Fruit fly (Drosophila melanogaster): ENCODE measurements around the gene GluProRS.

DNA sequence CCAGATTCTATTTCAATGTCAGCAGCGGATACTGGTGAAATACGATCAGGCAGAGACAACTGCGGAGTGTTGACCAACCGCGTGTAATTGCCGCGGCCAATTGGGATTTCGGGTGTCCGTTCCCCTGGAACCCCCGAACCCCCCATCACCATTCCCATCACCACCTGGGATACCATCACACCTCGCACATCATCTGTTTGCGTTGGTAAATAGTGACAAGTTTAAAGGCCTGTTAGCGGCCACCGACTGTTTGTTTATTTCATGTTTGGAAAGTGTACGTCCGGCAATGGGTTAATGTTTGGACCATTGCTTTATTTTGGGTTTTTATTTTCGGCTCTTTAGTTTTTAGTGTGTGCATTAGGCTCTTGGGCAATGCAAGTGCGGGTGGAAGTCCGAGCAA lies 11.2 kb downstream of the GluProRS start:
- TF ChIP-seq CTCF (optimal IDR thresholded peaks at IDR 0.05) (no peak), CG8478 (optimal IDR thresholded peaks at IDR 0.05) (no peak)
